Fruit fly (Drosophila melanogaster): ENCODE measurements around the gene ND-B14.5A.

ND-B14.5A gene

DNA sequence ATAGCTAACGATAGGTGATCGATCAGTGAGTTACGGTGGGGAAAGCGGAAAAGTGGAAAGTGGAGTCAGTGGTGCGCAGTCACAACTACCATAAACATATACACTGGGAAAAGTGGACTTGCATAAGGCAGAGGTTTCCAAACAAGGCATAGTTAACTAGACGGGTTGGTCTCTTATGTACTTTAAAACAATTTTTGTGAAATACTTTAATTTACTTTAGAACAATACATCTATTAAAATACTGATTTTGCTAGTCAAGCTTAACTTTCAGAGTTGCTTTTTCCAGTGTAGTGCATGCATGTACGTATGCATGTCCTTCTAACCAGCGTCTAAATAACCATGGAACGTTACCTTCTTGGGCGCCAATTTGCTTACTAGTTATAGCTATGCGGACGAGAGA is 47.6 kb downstream of the ND-B14.5A start (continued):
- TF ChIP-seq CG10979 (tag; optimal IDR thresholded peaks at IDR 0.05) (peak; percentile 41), zen (tag; optimal IDR thresholded peaks at IDR 0.05) (no peak), pnt (GFP tag; optimal IDR thresholded peaks at IDR 0.05) (no peak), sr (GFP tag; IDR thresholded peaks at IDR 0.05) (no peak), ssp (GFP tag; IDR thresholded peaks at IDR 0.05) (0 out of 2 replicates have a peak, but pooled peaks have one; percentile 14), vfl (GFP tag; optimal IDR thresholded peaks at IDR 0.05) (no peak), CG14014 (GFP tag; IDR thresholded peaks at IDR 0.05) (no peak), Optix (GFP tag; IDR thresholded peaks at IDR 0.05) (no peak), seq (GFP tag; IDR thresholded peaks at IDR 0.05) (no peak), NFAT (GFP tag; IDR thresholded peaks at IDR 0.05) (no peak), knrl (GFP tag; IDR thresholded peaks at IDR 0.05; ENCODE audit: partially characterized antibody) (no peak), Hmr (GFP tag; optimal IDR thresholded peaks at IDR 0.05) (no peak), CG2120 (GFP tag; optimal IDR thresholded peaks at IDR 0.05) (no peak), grau (tag; optimal IDR thresholded peaks at IDR 0.05) (peak; percentile 2), sens (GFP tag) (peak; percentile 79), ems (GFP tag; optimal IDR thresholded peaks at IDR 0.05) (no peak), CG6813 (GFP tag; optimal IDR thresholded peaks at IDR 0.05) (no peak), HHEX (GFP tag; optimal IDR thresholded peaks at IDR 0.05) (no peak), CG3065 (GFP tag; optimal IDR thresholded peaks at IDR 0.05) (no peak), CG9797 (GFP tag; optimal IDR thresholded peaks at IDR 0.05) (no peak), scrt (GFP tag; optimal IDR thresholded peaks at IDR 0.05) (no peak), crol (GFP tag; IDR thresholded peaks at IDR 0.05) (no peak), ac (GFP tag; optimal IDR thresholded peaks at IDR 0.05) (no peak), Sox102F (GFP tag; optimal IDR thresholded peaks at IDR 0.05) (peak; percentile 45), Deaf1 (tag; optimal IDR thresholded peaks at IDR 0.05) (no peak), Hr51 (GFP tag; optimal IDR thresholded peaks at IDR 0.05) (no peak), CG8290 (GFP tag; optimal IDR thresholded peaks at IDR 0.05) (no peak), CG8290 (tag; optimal IDR thresholded peaks at IDR 0.05) (no peak), Kr (GFP tag; optimal IDR thresholded peaks at IDR 0.05) (no peak), Hr39 (optimal IDR thresholded peaks at IDR 0.05) (no peak), CG4617 (GFP tag; optimal IDR thresholded peaks at IDR 0.05; ENCODE audit: borderline replicate concordance) (no peak), sisA (GFP tag; IDR thresholded peaks at IDR 0.05) (no peak), lilli (GFP tag; optimal IDR thresholded peaks at IDR 0.05) (no peak), prd (optimal IDR thresholded peaks at IDR 0.05) (no peak), prd (GFP tag; IDR thresholded peaks at IDR 0.05) (peak; percentile 30; the same call in 1 of the 3 replicates), CG7928 (GFP tag; optimal IDR thresholded peaks at IDR 0.05) (no peak), Med (GFP tag) (peak; percentile 58), CG30431 (GFP tag; optimal IDR thresholded peaks at IDR 0.05) (no peak), CG4854 (GFP tag; optimal IDR thresholded peaks at IDR 0.05) (no peak), Xrp1 (GFP tag; IDR thresholded peaks at IDR 0.05) (peak; percentile 35; the same call in 1 of the 2 replicates), CG8765 (GFP tag; IDR thresholded peaks at IDR 0.05) (no peak), Oli (tag; optimal IDR thresholded peaks at IDR 0.05) (peak; percentile 20), chm (GFP tag; IDR thresholded peaks at IDR 0.05) (no peak), Xbp1 (GFP tag; optimal IDR thresholded peaks at IDR 0.05) (peak; percentile 31), psq (GFP tag; optimal IDR thresholded peaks at IDR 0.05) (no peak), CG4820 (GFP tag; optimal IDR thresholded peaks at IDR 0.05) (no peak), CG17568 (GFP tag; optimal IDR thresholded peaks at IDR 0.05) (no peak), lola (GFP tag; optimal IDR thresholded peaks at IDR 0.05) (no peak), Sry-δ (GFP tag; optimal IDR thresholded peaks at IDR 0.05) (no peak), lmd (GFP tag; IDR thresholded peaks at IDR 0.05) (no peak), CG12219 (GFP tag; optimal IDR thresholded peaks at IDR 0.05) (no peak), CG18476 (GFP tag; optimal IDR thresholded peaks at IDR 0.05) (no peak), gem (tag; optimal IDR thresholded peaks at IDR 0.05) (peak; percentile 39)
